Fruit fly (Drosophila melanogaster): ENCODE data around the gene CG11444.
A peak's percentile ranks its signal among the peaks of the same experiment; 100 is the strongest.

CG11444 gene

DNA sequence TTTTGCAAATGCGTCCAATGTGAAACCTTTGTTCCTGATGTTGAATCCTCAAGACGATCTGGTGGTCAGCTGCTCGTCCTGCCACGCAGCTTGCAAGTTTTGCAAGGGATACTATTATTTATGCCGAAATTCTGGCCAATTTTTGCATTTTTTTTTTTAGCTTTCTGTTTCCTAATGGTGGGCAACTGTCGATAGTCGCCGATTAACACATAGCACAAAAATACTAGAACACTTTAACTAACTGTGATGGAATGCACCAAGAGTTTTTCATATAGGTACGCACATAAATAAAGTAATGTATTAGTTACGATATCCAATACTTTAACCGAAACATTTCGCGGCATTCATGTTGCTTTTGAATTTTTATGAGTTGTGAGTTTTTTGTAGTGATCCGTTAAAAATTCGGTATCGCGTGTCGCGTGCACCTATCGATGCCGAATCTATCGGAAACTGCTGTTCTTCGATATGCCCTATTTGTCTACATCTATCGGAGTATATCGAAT, 13.7 kb downstream of the CG11444 start, which contains the start of the genes rb and CHOp24 (continued):
- TF ChIP-seq CG13894 (tag; optimal IDR thresholded peaks at IDR 0.05) (no peak), gt (GFP tag; IDR thresholded peaks at IDR 0.05) (no peak), CG10366 (GFP tag; IDR thresholded peaks at IDR 0.05) (no peak), hbn (GFP tag; IDR thresholded peaks at IDR 0.05; ENCODE audit: partially characterized antibody) (peak; percentile 85), eve (GFP tag; optimal IDR thresholded peaks at IDR 0.05) (no peak), CG6791 (GFP tag; IDR thresholded peaks at IDR 0.05; ENCODE audit: partially characterized antibody) (peak; percentile 88), CG33557 (GFP tag; optimal IDR thresholded peaks at IDR 0.05) (no peak), ERR (GFP tag; optimal IDR thresholded peaks at IDR 0.05) (no peak), grau (tag; optimal IDR thresholded peaks at IDR 0.05) (no peak), CG13424 (tag; optimal IDR thresholded peaks at IDR 0.05) (no peak), PHDP (tag; optimal IDR thresholded peaks at IDR 0.05) (no peak), CG3065 (GFP tag; optimal IDR thresholded peaks at IDR 0.05) (no peak), CG14441 (GFP tag; IDR thresholded peaks at IDR 0.05) (no peak), kay (GFP tag; optimal IDR thresholded peaks at IDR 0.05) (no peak), C15 (GFP tag; IDR thresholded peaks at IDR 0.05) (no peak), CG10321 (GFP tag; IDR thresholded peaks at IDR 0.05) (no peak), cad (GFP tag; optimal IDR thresholded peaks at IDR 0.05) (no peak), CG1792 (GFP tag; optimal IDR thresholded peaks at IDR 0.05) (no peak), bsh (GFP tag; optimal IDR thresholded peaks at IDR 0.05) (peak in 1 of 2 experiments; percentile 48), ro (GFP tag; IDR thresholded peaks at IDR 0.05) (no peak), Rfx (GFP tag; IDR thresholded peaks at IDR 0.05) (peak; percentile 28; the same call in 1 of the 2 replicates), Mes4 (GFP tag; optimal IDR thresholded peaks at IDR 0.05) (no peak), h (optimal IDR thresholded peaks at IDR 0.05) (no peak), ems (GFP tag; optimal IDR thresholded peaks at IDR 0.05) (no peak), repo (GFP tag; optimal IDR thresholded peaks at IDR 0.05) (no peak), Six4 (GFP tag; optimal IDR thresholded peaks at IDR 0.05) (no peak), jing (GFP tag; optimal IDR thresholded peaks at IDR 0.05) (no peak), Dfd (GFP tag; optimal IDR thresholded peaks at IDR 0.05) (no peak), tap (tag; optimal IDR thresholded peaks at IDR 0.05) (no peak), CG14014 (GFP tag; IDR thresholded peaks at IDR 0.05) (no peak), ato (GFP tag; IDR thresholded peaks at IDR 0.05; ENCODE audit: partially characterized antibody) (peak; percentile 57; the same call in 1 of the 2 replicates), psq (GFP tag; optimal IDR thresholded peaks at IDR 0.05) (no peak), CkIIα-i1 (GFP tag; IDR thresholded peaks at IDR 0.05) (no peak), D19A (tag; optimal IDR thresholded peaks at IDR 0.05) (no peak), CG14710 (tag; optimal IDR thresholded peaks at IDR 0.05) (peak; percentile 64), MESR4 (GFP tag; optimal IDR thresholded peaks at IDR 0.05) (no peak), mam (GFP tag; optimal IDR thresholded peaks at IDR 0.05) (peak; percentile 63), CG7745 (tag; optimal IDR thresholded peaks at IDR 0.05) (no peak), Pdp1 (GFP tag; optimal IDR thresholded peaks at IDR 0.05) (peak; percentile 25 to 38), NK7.1 (GFP tag; optimal IDR thresholded peaks at IDR 0.05) (no peak), sens (GFP tag) (peak; percentile 88), Dip3 (GFP tag; optimal IDR thresholded peaks at IDR 0.05) (no peak), Ptx1 (GFP tag; IDR thresholded peaks at IDR 0.05) (peak; percentile 33; the same call in 1 of the 2 replicates), CG6654 (GFP tag; optimal IDR thresholded peaks at IDR 0.05) (no peak), Xrp1 (GFP tag; IDR thresholded peaks at IDR 0.05) (no peak), CG2129 (GFP tag; IDR thresholded peaks at IDR 0.05; ENCODE audit: partially characterized antibody) (peak; percentile 72; the same call in 1 of the 2 replicates), wdn (GFP tag; IDR thresholded peaks at IDR 0.05) (no peak), CG14965 (GFP tag; optimal IDR thresholded peaks at IDR 0.05; ENCODE audit: borderline replicate concordance) (no peak), CG15696 (tag; optimal IDR thresholded peaks at IDR 0.05) (no peak), ham (GFP tag; IDR thresholded peaks at IDR 0.05) (no peak), CG9797 (GFP tag; optimal IDR thresholded peaks at IDR 0.05) (peak; percentile 68), CG8388 (GFP tag; optimal IDR thresholded peaks at IDR 0.05) (no peak)

All from whole organism, embryonic.